Worm (Caenorhabditis elegans): ENCODE data around the gene hlh-34.

The hlh-34 gene

ce11 chrV:13657291-13657690 is 49.9 kb downstream of the hlh-34 start (continued):
- no peak for TF ChIP-seq hlh-26 (GFP tag; conservative IDR thresholded peaks at IDR 0.05)
- no peak for TF ChIP-seq him-1 (tag; optimal IDR thresholded peaks at IDR 0.05)
- TF ChIP-seq nfya-2 (GFP tag; IDR thresholded peaks at IDR 0.05), result no peak
- TF ChIP-seq ama-1 (optimal IDR thresholded peaks at IDR 0.05), result no peak
- no peak for TF ChIP-seq ama-1 (GFP tag; optimal IDR thresholded peaks at IDR 0.05)
- no peak for TF ChIP-seq Y53F4B.3 (GFP tag; IDR thresholded peaks at IDR 0.05)
- no peak for TF ChIP-seq ceh-100 (GFP tag; IDR thresholded peaks at IDR 0.05)
- TF ChIP-seq lsl-1 (GFP tag; optimal IDR thresholded peaks at IDR 0.05), result no peak
- TF ChIP-seq C17E4.6 (GFP tag; IDR thresholded peaks at IDR 0.05), result no peak
- TF ChIP-seq akir-1 (GFP tag; optimal IDR thresholded peaks at IDR 0.05), result no peak
- peak; percentile 77 for TF ChIP-seq chd-7 (tag; optimal IDR thresholded peaks at IDR 0.05)
- TF ChIP-seq nhr-120 (GFP tag; IDR thresholded peaks at IDR 0.05), result no peak
- TF ChIP-seq atf-7 (tag; optimal IDR thresholded peaks at IDR 0.05), result peak; percentile 62
- no peak for TF ChIP-seq ceh-91 (GFP tag; IDR thresholded peaks at IDR 0.05)
- no peak for TF ChIP-seq Y53G8AR.9 (GFP tag; conservative IDR thresholded peaks at IDR 0.05)
- TF ChIP-seq unc-130 (GFP tag; optimal IDR thresholded peaks at IDR 0.05), result no peak
- TF ChIP-seq F57C9.4 (tag; optimal IDR thresholded peaks at IDR 0.05), result no peak
- no peak for TF ChIP-seq ztf-28 (GFP tag; IDR thresholded peaks at IDR 0.05)
- TF ChIP-seq sdz-38 (tag; optimal IDR thresholded peaks at IDR 0.05), result no peak
- TF ChIP-seq xnd-1 (tag; optimal IDR thresholded peaks at IDR 0.05), result no peak
- TF ChIP-seq egl-18 (GFP tag; IDR thresholded peaks at IDR 0.05), result no peak
- no peak for TF ChIP-seq Y79H2A.3 (GFP tag; conservative IDR thresholded peaks at IDR 0.05)
- TF ChIP-seq mes-4 (tag; optimal IDR thresholded peaks at IDR 0.05), result no peak
- no peak for TF ChIP-seq snpc-1.3 (tag; optimal IDR thresholded peaks at IDR 0.05; ENCODE audit: insufficient read depth)
- TF ChIP-seq athp-1 (tag; optimal IDR thresholded peaks at IDR 0.05), result no peak
- TF ChIP-seq cebp-2 (GFP tag; IDR thresholded peaks at IDR 0.05), result no peak
- TF ChIP-seq lag-1 (GFP tag; IDR thresholded peaks at IDR 0.05), result peak; percentile 70; the same call in 1 of the 2 replicates
- no peak for TF ChIP-seq mxl-1 (tag; optimal IDR thresholded peaks at IDR 0.05)
- TF ChIP-seq lin-26 (GFP tag; IDR thresholded peaks at IDR 0.05), result peak; percentile 40
- no peak for TF ChIP-seq nhr-179 (tag; optimal IDR thresholded peaks at IDR 0.05)
- TF ChIP-seq ztf-18 (tag; optimal IDR thresholded peaks at IDR 0.05), result no peak
- no peak for TF ChIP-seq F57A8.1 (GFP tag; optimal IDR thresholded peaks at IDR 0.05)
- TF ChIP-seq cebp-1 (GFP tag; IDR thresholded peaks at IDR 0.05), result peak; percentile 8; the same call in 1 of the 2 replicates
- TF ChIP-seq cebp-1 (tag; optimal IDR thresholded peaks at IDR 0.05), result peak; percentile 71
- TF ChIP-seq egrh-3 (GFP tag; IDR thresholded peaks at IDR 0.05), result no peak; the same call in 1 of the 2 replicates
- TF ChIP-seq tbx-9 (tag; optimal IDR thresholded peaks at IDR 0.05; ENCODE audit: borderline replicate concordance), result no peak
- no peak for TF ChIP-seq attf-5 (GFP tag; optimal IDR thresholded peaks at IDR 0.05)
- peak; percentile 91 for TF ChIP-seq somi-1 (GFP tag; optimal IDR thresholded peaks at IDR 0.05)
- peak; percentile 14; the same call in 1 of the 2 replicates for TF ChIP-seq rcor-1 (GFP tag; IDR thresholded peaks at IDR 0.05)
- TF ChIP-seq die-1 (tag; optimal IDR thresholded peaks at IDR 0.05), result no peak
- no peak for TF ChIP-seq madf-8 (GFP tag; conservative IDR thresholded peaks at IDR 0.05)
- TF ChIP-seq ztf-6 (GFP tag; IDR thresholded peaks at IDR 0.05), result no peak
- TF ChIP-seq snpc-4 (GFP tag; optimal IDR thresholded peaks at IDR 0.05), result no peak
- TF ChIP-seq snpc-4 (tag; optimal IDR thresholded peaks at IDR 0.05), result peak in 1 of 4 experiments; percentile 20
- no peak for TF ChIP-seq hrde-1 (tag; optimal IDR thresholded peaks at IDR 0.05; ENCODE audit: borderline replicate concordance)
- no peak for TF ChIP-seq ztf-3 (GFP tag; optimal IDR thresholded peaks at IDR 0.05)
- no peak for TF ChIP-seq T26A5.8 (tag; optimal IDR thresholded peaks at IDR 0.05)
- TF ChIP-seq mcd-1 (GFP tag; IDR thresholded peaks at IDR 0.05), result peak; percentile 15; the same call in 1 of the 2 replicates
- no peak; the same call in 1 of the 2 replicates for TF ChIP-seq Y56A3A.18 (GFP tag; IDR thresholded peaks at IDR 0.05)
- no peak for TF ChIP-seq repo-1 (tag; optimal IDR thresholded peaks at IDR 0.05)
- TF ChIP-seq sea-2 (GFP tag; IDR thresholded peaks at IDR 0.05), result no peak

All from whole organism, young adult.